Fruit fly (Drosophila melanogaster) whole organism: ENCODE measurements around the gene CG32295.

Experiments
- CG8478 ChIP-seq: fragments of >200 bp; optimal IDR thresholded peaks from 2 replicates; lab custom pipeline; 2018; ENCODE audit warnings: inconsistent platforms
- Dll ChIP-seq: fragments of >200 bp; optimal IDR thresholded peaks from 2 replicates; lab custom pipeline; 2017
- EcR ChIP-seq, 2 experiments: fragments of >200 bp; optimal IDR thresholded peaks; 2 replicates each; lab custom pipeline; 2017; ENCODE audit warnings: missing biosample characterization in 2 of 2, missing genetic modification characterization in 2 of 2, missing genetic modification reagents in 2 of 2
- psq ChIP-seq: fragments of >200 bp; optimal IDR thresholded peaks from 2 replicates; lab custom pipeline; 2017
- usp ChIP-seq: fragments of >200 bp; optimal IDR thresholded peaks from 2 replicates; lab custom pipeline; 2017; ENCODE audit warnings: missing biosample characterization, missing genetic modification characterization, mixed read lengths

- TF ChIP-seq psq (lab: Kevin White, UChicago) (no peak), CG8478 (lab: Kevin White, UChicago) (no peak), EcR (GFP tag; optimal IDR thresholded peaks at IDR 0.05; lab: Kevin White, UChicago) (no peak), usp (GFP tag; lab: Kevin White, UChicago) (no peak), Dll (lab: Kevin White, UChicago) (no peak)
These were observed 45.3 kb downstream of the CG32295 start for dm6 chr3L:2481470-2481869.
